Worm (Caenorhabditis elegans) whole organism, L4 larva: ENCODE results near the gene F52H3.11.

Source experiments
- jun-1 ChIP-seq: fragments of 150-350 bp; optimal IDR thresholded peaks from 2 replicates; lab custom pipeline; 2014; ENCODE audit warnings: missing biosample characterization, missing genetic modification reagents, missing genetic modification characterization
- zag-1 ChIP-seq: fragments of 150-350 bp; optimal IDR thresholded peaks from 2 replicates; lab custom pipeline; 2014; ENCODE audit warnings: missing biosample characterization, missing genetic modification characterization

DNA sequence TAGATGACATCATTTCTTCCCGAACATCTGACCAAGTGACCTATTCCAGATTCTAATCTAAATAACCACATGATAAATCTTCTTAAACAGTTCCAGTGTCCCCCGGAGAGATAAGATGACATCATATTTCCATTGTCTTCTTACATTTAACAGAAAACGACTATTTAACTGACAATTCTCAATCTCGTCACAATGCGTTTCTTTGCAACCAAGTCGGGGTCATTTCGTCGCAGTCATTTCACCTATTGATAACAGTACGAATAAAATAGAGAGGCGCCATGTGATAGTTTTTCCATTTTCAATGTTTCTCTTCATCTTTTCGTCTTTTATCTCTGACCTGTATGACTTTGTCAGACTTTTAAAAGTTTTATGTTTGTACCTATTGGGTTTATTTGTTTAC lies 15.9 kb downstream of the F52H3.11 start:
- TF ChIP-seq zag-1 (tag; lab: Kevin White, UChicago) (no peak), jun-1 (tag; lab: Kevin White, UChicago) (no peak)
